Fruit fly (Drosophila melanogaster): ENCODE measurements around the gene CG17776.

DNA sequence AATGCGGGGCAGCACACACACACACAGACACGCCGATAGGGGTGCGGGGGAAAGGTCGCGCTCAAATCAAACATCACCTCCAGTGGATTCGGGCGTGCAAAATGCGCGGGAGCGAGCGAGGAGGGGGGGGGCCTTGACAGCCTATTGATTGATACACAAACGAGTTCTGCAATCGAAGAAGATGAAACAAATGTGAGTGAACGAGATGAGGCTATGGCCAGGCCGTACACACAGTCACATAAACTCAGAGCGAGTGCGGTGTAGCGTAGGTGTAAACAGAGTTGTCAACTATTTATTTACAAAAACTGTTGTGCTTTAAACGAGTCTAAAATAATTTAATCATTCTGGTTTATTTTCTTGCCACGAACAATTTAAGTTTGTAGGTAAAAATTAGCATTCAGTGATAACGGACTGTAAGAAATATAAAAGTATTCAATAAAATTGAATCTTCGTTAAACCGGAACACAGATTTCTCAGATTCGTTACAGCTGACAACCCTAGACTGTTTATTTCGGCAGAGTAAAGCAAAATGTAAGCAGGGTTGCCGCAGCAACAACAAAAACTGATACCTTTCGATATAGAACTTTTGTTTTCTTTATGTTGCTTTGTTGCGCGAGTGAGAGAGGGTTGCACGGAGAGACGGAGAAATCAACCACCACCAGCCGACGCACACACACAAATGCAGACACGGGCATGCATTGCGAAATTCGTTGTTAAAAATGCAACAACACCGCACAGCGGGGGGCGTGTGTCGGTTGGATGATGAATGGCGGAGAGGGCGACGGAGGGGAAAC, 49.4 kb upstream of the CG17776 start:
- TF ChIP-seq psq (optimal IDR thresholded peaks at IDR 0.05): no peak
- no peak for TF ChIP-seq Sin3A (optimal IDR thresholded peaks at IDR 0.05)
- no peak for TF ChIP-seq Myc (optimal IDR thresholded peaks at IDR 0.05)
- TF ChIP-seq ttk (optimal IDR thresholded peaks at IDR 0.05): peak; percentile 81
- no peak for TF ChIP-seq h (optimal IDR thresholded peaks at IDR 0.05)

Data from Kc167 (cell line).